1 worm cellular context compared by ENCODE assay signal in the genomic region with DNA sequence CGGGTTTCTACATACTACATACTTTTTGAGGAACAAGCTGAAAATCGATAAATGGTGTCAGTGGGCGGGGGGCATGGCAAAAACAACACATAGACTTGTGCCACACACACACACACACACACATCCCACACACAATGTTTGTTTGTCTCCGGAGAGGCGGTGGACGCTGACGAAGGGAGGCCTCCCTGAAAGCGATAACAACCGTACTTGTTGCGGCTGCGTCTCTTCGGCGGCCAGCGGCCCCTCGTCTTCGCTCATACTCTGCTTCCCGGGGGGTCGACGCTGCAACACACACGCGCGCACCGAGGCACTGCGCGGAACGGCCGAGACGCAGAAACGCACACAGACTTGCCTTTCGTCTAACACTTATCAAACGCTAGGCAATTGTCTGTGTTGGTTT.
A peak's percentile ranks its signal among the peaks of the same experiment; 100 is the strongest.
TF ChIP-seq lines count a peak whose summit lies in the region.

No protein-coding gene starts in this region.

TF ChIP-seq in whole organism, L1 larva, 84 proteins besides CTCF, POLR2A, EP300 and RAD21 (continued from another document):
- TF ChIP-seq F16B12.6 (tag; optimal IDR thresholded peaks at IDR 0.05; lab: Kevin White, UChicago): no peak
- TF ChIP-seq nhr-11 (tag; optimal IDR thresholded peaks at IDR 0.05; lab: Kevin White, UChicago): no peak
- peak; percentile 34 for TF ChIP-seq isw-1 (GFP tag; IDR thresholded peaks at IDR 0.05; lab: Robert Waterston, UW)
- TF ChIP-seq mdl-1 (tag; optimal IDR thresholded peaks at IDR 0.05; lab: Kevin White, UChicago): peak in 1 of 2 experiments; percentile 56
- TF ChIP-seq nhr-77 (tag; optimal IDR thresholded peaks at IDR 0.05; lab: Kevin White, UChicago): peak; percentile 45
- no peak for TF ChIP-seq hlh-4 (tag; optimal IDR thresholded peaks at IDR 0.05; lab: Kevin White, UChicago)
- no peak for TF ChIP-seq unc-62 (GFP tag; optimal IDR thresholded peaks at IDR 0.05; lab: Kevin White, UChicago)
- peak; percentile 66 for TF ChIP-seq jun-1 (tag; optimal IDR thresholded peaks at IDR 0.05; lab: Kevin White, UChicago)
- TF ChIP-seq nhr-12 (tag; optimal IDR thresholded peaks at IDR 0.05; lab: Kevin White, UChicago): no peak
- TF ChIP-seq mef-2 (tag; optimal IDR thresholded peaks at IDR 0.05; lab: Kevin White, UChicago): no peak
- no peak for TF ChIP-seq pag-3 (tag; optimal IDR thresholded peaks at IDR 0.05; lab: Kevin White, UChicago; ENCODE audit: borderline replicate concordance, insufficient read depth)
- no peak for TF ChIP-seq nhr-28 (tag; optimal IDR thresholded peaks at IDR 0.05; lab: Kevin White, UChicago)
- peak; percentile 6 for TF ChIP-seq unc-130 (tag; optimal IDR thresholded peaks at IDR 0.05; lab: Kevin White, UChicago)
- no peak for TF ChIP-seq nhr-76 (tag; optimal IDR thresholded peaks at IDR 0.05; lab: Kevin White, UChicago)
- no peak for TF ChIP-seq dpl-1 (GFP tag; optimal IDR thresholded peaks at IDR 0.05; lab: Kevin White, UChicago)
- TF ChIP-seq hlh-17 (GFP tag; optimal IDR thresholded peaks at IDR 0.05; lab: Kevin White, UChicago; ENCODE audit: borderline replicate concordance): no peak
- no peak for TF ChIP-seq pqm-1 (tag; optimal IDR thresholded peaks at IDR 0.05; lab: Kevin White, UChicago)
- no peak for TF ChIP-seq egl-27 (tag; optimal IDR thresholded peaks at IDR 0.05; lab: Kevin White, UChicago)
